Worm (Caenorhabditis elegans) whole organism, L4/young adult: ENCODE results near the gene bli-6.
"Not testable (repeated sequence)": the region's sequence is repeated elsewhere in the genome, so short reads cannot be mapped to it uniquely, and the experiment has no call there.

Source experiments
- W03F9.2 ChIP-seq: fragments of 150-350 bp; optimal IDR thresholded peaks from 2 replicates; lab custom pipeline; 2014; ENCODE audit warnings: missing biosample characterization, missing genetic modification characterization
- dao-5 ChIP-seq: sonication (generic microtip); optimal IDR thresholded peaks from 2 replicates; lab custom pipeline; 2016; ENCODE audit warnings: missing genotype, missing genetic modification characterization, moderate library complexity, missing compliant biosample characterization
- him-1 ChIP-seq: sonication (generic microtip); optimal IDR thresholded peaks from 2 replicates; lab custom pipeline; 2016; ENCODE audit warnings: missing genotype, missing genetic modification reagents, missing genetic modification characterization, missing compliant biosample characterization

The bli-6 gene

DNA sequence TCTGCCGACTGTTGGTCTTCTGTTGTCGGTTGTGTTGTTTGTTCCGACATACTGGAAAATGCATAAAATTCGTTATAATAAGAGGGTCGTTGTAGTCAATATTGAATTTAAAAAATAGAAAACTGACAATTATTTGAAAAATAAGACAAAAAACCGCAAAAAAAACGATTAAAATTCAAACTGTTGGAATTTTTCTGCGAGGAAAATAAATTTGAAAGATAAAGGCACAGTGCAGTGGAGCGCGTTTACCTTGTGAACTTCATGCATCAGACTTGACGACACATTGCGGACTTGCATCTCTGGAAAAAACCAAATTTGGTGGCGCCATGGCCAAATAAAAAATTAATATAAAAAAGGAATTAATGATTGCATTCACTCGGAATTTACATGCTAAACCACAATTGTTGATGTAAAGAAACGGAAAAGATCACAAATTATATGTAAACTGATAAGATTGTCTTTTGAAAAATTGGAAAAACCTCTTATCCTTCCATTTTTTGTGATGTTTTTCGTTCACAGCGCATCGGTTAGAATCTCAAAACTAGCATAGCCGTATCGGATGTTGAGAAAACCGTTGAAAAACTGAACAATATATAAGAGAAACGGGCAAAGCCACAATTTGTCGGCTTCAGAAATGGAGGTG lies at the start of gene bli-6, which contains the start of gene hrpf-2:
bli-6 (plus strand) TSS at position 593 of the 643 bp plus-strand sequence.
hrpf-2 (minus strand) TSS at position 51 of the 643 bp plus-strand sequence.
- TF ChIP-seq W03F9.2 (tag; lab: Kevin White, UChicago) (peak; percentile 92), dao-5 (tag; lab: Kevin White, UChicago) (no peak), him-1 (tag; lab: Kevin White, UChicago) (no peak)

- TF ChIP-seq dao-5 (tag; lab: Kevin White, UChicago) (no peak), him-1 (tag; lab: Kevin White, UChicago) (no peak), W03F9.2 (tag; lab: Kevin White, UChicago) (peak; percentile 60)
Measured at ce11 chrIV:6327363-6328015, 49.4 kb upstream of the bli-6 start.

DNA sequence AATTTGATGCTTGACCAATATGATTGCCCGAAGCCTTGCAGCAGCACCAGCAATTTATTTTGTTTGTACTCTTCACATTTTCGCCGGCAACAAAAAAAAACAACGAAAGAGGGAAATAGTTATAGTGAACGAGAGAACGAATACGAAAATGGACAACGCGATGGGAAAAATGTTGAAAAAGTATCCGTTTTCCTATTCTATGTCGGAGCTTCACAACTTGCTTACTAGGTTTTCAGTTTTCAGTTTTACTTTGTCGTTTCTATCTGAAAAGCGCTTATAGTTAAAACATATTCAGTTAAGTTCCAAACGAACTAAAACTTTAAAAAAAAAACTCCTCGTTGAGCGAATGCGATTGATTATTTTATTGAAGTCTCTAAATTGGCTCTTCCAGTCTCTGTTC lies 48.7 kb upstream of the bli-6 start:
- TF ChIP-seq him-1 (tag; lab: Kevin White, UChicago) (no peak), W03F9.2 (tag; lab: Kevin White, UChicago) (no peak), dao-5 (tag; lab: Kevin White, UChicago) (no peak)

- TF ChIP-seq him-1 (tag; lab: Kevin White, UChicago) (no peak), dao-5 (tag; lab: Kevin White, UChicago) (no peak), W03F9.2 (tag; lab: Kevin White, UChicago) (no peak)
Measured at ce11 chrIV:6329339-6329738, 47.5 kb upstream of the bli-6 start, which contains the start of gene seu-1. TSS of gene seu-1 (plus strand) at chrIV:6329639.

DNA sequence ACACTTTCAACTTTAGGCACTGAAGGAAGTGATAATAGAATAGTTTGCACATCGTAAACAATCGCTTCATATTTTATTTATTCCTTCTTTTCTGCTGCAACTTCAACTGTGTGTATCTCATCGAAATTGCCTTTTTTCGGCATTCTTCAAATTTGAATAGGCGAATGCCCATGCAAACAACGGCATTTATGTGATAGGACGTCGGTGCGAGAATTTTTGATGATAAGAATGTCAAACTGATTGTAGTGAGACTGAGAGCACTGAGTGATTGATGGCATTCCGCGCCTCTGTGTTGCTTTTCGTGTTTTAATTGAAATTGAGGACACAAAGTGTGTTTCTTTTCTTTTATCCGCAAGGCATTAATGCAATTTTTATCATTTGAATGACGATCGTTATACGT lies 46.1 kb upstream of the bli-6 start:
- TF ChIP-seq W03F9.2 (tag; lab: Kevin White, UChicago) (peak; percentile 21), dao-5 (tag; lab: Kevin White, UChicago) (no peak)

- no peak for TF ChIP-seq dao-5 (tag; lab: Kevin White, UChicago)
- no peak for TF ChIP-seq him-1 (tag; lab: Kevin White, UChicago)
- no peak for TF ChIP-seq W03F9.2 (tag; lab: Kevin White, UChicago)
Measured at ce11 chrIV:6333915-6334314, 43.0 kb upstream of the bli-6 start, which contains the start of gene blos-2. TSS of gene blos-2 (plus strand) at chrIV:6334215.

- no peak for TF ChIP-seq W03F9.2 (tag; lab: Kevin White, UChicago)
- no peak for TF ChIP-seq him-1 (tag; lab: Kevin White, UChicago)
- no peak for TF ChIP-seq dao-5 (tag; lab: Kevin White, UChicago)
Measured at ce11 chrIV:6335908-6336307, 41.0 kb upstream of the bli-6 start, which contains the start of gene mif-4. TSS of gene mif-4 (minus strand) at chrIV:6335994.

DNA sequence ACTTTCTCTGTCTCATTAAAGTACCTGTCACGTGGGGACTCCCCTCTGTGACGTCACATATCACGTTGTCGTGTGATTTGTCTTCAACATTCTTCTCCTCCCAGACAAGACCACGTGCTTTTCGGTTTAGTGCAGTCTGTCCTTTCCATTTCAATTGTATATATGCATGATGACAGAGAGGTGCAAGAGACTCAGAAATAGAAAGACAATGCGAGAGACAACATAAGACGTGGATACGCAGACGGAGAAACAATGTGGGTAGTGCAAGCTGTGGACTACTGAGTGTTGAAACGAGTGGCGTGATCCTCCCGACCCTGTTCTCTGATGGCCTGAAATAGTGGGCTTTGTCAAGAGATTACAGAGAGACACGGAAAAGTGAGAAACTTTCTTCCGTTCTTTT lies 40.1 kb upstream of the bli-6 start:
- TF ChIP-seq W03F9.2 (tag; lab: Kevin White, UChicago) (peak; percentile 95), dao-5 (tag; lab: Kevin White, UChicago) (no peak), him-1 (tag; lab: Kevin White, UChicago) (peak; percentile 81)

DNA sequence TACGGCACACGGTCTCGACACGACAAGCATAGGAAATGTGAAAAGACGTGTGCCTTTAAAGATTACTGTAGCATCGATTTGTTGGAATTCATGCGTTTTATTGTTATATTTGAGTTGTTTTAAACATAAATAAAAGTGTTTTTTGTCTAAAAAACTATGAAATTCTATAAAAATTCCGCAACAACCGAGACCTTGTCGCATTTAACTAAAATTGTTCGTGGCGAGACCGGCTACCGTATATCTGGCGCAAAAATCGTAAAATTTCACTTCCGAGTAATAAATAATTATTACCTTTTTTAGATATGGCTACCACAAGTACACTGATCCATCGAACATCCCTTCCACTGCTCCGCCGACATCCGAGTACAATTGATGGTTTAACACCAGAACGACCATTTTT lies 39.5 kb upstream of the bli-6 start, which contains the start of gene ipla-6:
ipla-6 (plus strand) TSS at position 301 of the 400 bp plus-strand sequence.
- no peak for TF ChIP-seq him-1 (tag; lab: Kevin White, UChicago)
- no peak for TF ChIP-seq dao-5 (tag; lab: Kevin White, UChicago)
- TF ChIP-seq W03F9.2 (tag; lab: Kevin White, UChicago) = no peak

DNA sequence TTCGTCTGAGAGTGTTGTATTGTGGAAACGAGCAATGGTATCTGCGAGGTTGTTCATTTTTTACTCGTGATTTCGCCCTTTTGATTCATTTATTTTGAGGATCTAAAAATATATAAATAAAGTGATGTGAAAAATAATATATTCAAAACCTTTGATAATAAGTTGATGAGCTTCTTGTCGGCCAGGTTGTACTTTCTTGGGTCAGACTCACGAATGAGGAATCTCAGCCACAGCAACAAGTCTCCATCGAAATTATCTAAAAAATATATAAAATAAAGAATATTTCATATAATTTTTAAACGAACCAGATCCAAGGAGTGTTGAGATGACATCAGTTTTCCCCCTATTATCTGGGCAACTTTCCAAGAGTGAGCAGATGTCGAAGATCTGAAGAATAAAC lies 34.4 kb upstream of the bli-6 start, which contains the start of gene Y73B6BL.288:
Y73B6BL.288 (minus strand) TSS at position 101 of the 400 bp plus-strand sequence.
- TF ChIP-seq dao-5 (tag; lab: Kevin White, UChicago) = no peak
- no peak for TF ChIP-seq W03F9.2 (tag; lab: Kevin White, UChicago)
- TF ChIP-seq him-1 (tag; lab: Kevin White, UChicago) = no peak

DNA sequence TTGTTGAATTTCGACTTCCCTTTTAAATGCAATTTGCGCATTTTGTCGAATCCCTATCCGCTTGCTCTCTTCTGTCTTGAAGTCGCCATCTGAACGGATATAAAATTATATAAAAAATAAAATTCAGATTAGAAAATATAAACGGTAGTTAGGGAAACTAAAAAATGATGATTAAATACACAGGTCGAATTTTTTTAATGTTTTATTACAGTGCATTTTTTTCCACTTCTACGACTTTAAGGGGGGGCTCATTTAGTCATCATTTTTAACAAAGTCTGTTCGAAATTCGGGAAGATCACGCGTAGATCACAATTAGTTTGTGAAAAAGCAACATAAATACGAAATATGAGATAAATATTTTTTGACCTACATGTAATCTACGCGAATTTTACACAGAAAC lies 34.0 kb upstream of the bli-6 start, which contains the start of gene Y73B6BL.14:
Y73B6BL.14 (minus strand) TSS at position 101 of the 400 bp plus-strand sequence.
- TF ChIP-seq W03F9.2 (tag; lab: Kevin White, UChicago) (no peak), him-1 (tag; lab: Kevin White, UChicago) (no peak), dao-5 (tag; lab: Kevin White, UChicago) (no peak)

DNA sequence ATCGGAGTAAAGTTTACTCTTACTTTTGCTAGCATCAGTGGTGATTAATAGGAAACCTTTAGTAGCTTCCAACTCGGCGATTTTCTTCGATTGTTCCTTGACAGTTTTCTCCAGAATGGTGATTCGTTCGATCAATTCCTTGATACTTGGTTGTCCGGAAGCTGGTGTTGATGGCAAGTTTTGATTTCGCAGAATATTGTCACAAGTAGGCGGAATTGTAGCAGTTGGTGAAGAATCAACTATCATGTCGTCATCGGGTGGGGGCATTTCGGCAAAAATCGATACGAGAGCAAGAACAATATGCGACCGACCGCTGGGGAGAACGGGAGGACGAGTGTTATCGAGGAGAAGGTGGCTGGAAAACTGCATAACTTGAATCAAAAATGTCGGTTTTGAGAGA lies 29.7 kb upstream of the bli-6 start, which contains the start of gene Y73B6BL.289:
Y73B6BL.289 (plus strand) TSS at position 301 of the 400 bp plus-strand sequence.
- not testable (repeated sequence) for TF ChIP-seq W03F9.2, dao-5, him-1 (tag; lab: Kevin White, UChicago)

ce11 chrIV:6361668-6362067 lies 15.2 kb upstream of the bli-6 start, which contains the start of gene Y73B6BL.47:
TSS of gene Y73B6BL.47 (plus strand) at chrIV:6361968.
- TF ChIP-seq him-1 (tag; lab: Kevin White, UChicago) = no peak
- TF ChIP-seq W03F9.2 (tag; lab: Kevin White, UChicago) = no peak
- TF ChIP-seq dao-5 (tag; lab: Kevin White, UChicago) = no peak
